Fruit fly (Drosophila melanogaster): Measurements from ENCODE around the gene Samuel.

Samuel gene

dm6 chr2L:11037583-11038517 is 28.9 kb downstream of the Samuel start (continued):
- peak; percentile 44 for TF ChIP-seq fd96Cb (tag; optimal IDR thresholded peaks at IDR 0.05)
- TF ChIP-seq oc (tag; optimal IDR thresholded peaks at IDR 0.05) = no peak
- TF ChIP-seq Awh (GFP tag; IDR thresholded peaks at IDR 0.05) = no peak; the same call in 1 of the 2 replicates
- TF ChIP-seq MESR4 (GFP tag; optimal IDR thresholded peaks at IDR 0.05) = no peak
- no peak for TF ChIP-seq pan (optimal IDR thresholded peaks at IDR 0.05)
- no peak for TF ChIP-seq pan (GFP tag; optimal IDR thresholded peaks at IDR 0.05 in 1 of 2, IDR thresholded peaks at IDR 0.05 in 1 of 2)
- no peak for TF ChIP-seq CG7271 (tag; optimal IDR thresholded peaks at IDR 0.05)
- TF ChIP-seq CG13296 (GFP tag; optimal IDR thresholded peaks at IDR 0.05) = no peak
- TF ChIP-seq Ptx1 (GFP tag; IDR thresholded peaks at IDR 0.05) = peak; percentile 72
- TF ChIP-seq lilli (GFP tag; optimal IDR thresholded peaks at IDR 0.05) = peak; percentile 43
- TF ChIP-seq schlank (tag; optimal IDR thresholded peaks at IDR 0.05) = no peak
- peak; percentile 31 for TF ChIP-seq Camta (GFP tag; optimal IDR thresholded peaks at IDR 0.05)
- no peak for TF ChIP-seq eyg (GFP tag; optimal IDR thresholded peaks at IDR 0.05)
- TF ChIP-seq Dip3 (GFP tag; optimal IDR thresholded peaks at IDR 0.05) = peak; percentile 40
- TF ChIP-seq CG10321 (GFP tag; IDR thresholded peaks at IDR 0.05) = 0 out of 2 replicates have a peak, but pooled peaks have one; percentile 22
- no peak for TF ChIP-seq HHEX (GFP tag; optimal IDR thresholded peaks at IDR 0.05)
- TF ChIP-seq stwl (tag; optimal IDR thresholded peaks at IDR 0.05) = no peak
- TF ChIP-seq pum (GFP tag; optimal IDR thresholded peaks at IDR 0.05) = peak; percentile 28
- no peak for TF ChIP-seq CG12219 (GFP tag; optimal IDR thresholded peaks at IDR 0.05)
- TF ChIP-seq CG31365 (tag; optimal IDR thresholded peaks at IDR 0.05) = no peak
- no peak for TF ChIP-seq Adf1 (GFP tag; IDR thresholded peaks at IDR 0.05)
- no peak for TF ChIP-seq lov (optimal IDR thresholded peaks at IDR 0.05)
- no peak for TF ChIP-seq lov (GFP tag; IDR thresholded peaks at IDR 0.05)
- TF ChIP-seq CG9609 (GFP tag; optimal IDR thresholded peaks at IDR 0.05) = peak; percentile 11
- no peak for TF ChIP-seq CG18764 (GFP tag; optimal IDR thresholded peaks at IDR 0.05)
- peak; percentile 43 for TF ChIP-seq CG8478 (optimal IDR thresholded peaks at IDR 0.05)
- TF ChIP-seq CG16815 (GFP tag; optimal IDR thresholded peaks at IDR 0.05) = peak; percentile 52
- 0 out of 2 replicates have a peak, but pooled peaks have one; percentile 24 for TF ChIP-seq HLH3B (GFP tag; IDR thresholded peaks at IDR 0.05)
- TF ChIP-seq CG8359 (GFP tag; optimal IDR thresholded peaks at IDR 0.05; ENCODE audit: borderline replicate concordance) = no peak
- TF ChIP-seq CG30431 (GFP tag; optimal IDR thresholded peaks at IDR 0.05) = no peak
- no peak for TF ChIP-seq Sry-δ (GFP tag; optimal IDR thresholded peaks at IDR 0.05)
- TF ChIP-seq CG4820 (GFP tag; optimal IDR thresholded peaks at IDR 0.05) = peak; percentile 5
- TF ChIP-seq gcm2 (GFP tag; optimal IDR thresholded peaks at IDR 0.05) = peak; percentile 22
- no peak for TF ChIP-seq Elba2 (GFP tag; optimal IDR thresholded peaks at IDR 0.05)
- peak; percentile 21 for TF ChIP-seq ATbp (GFP tag; optimal IDR thresholded peaks at IDR 0.05)
- no peak for TF ChIP-seq C15 (GFP tag; IDR thresholded peaks at IDR 0.05)
- 0 out of 4 replicates have a peak, but pooled peaks have one; percentile 9 for TF ChIP-seq chinmo (GFP tag; IDR thresholded peaks at IDR 0.05; ENCODE audit: partially characterized antibody)
- peak; percentile 78 for TF ChIP-seq CG12391 (tag; optimal IDR thresholded peaks at IDR 0.05)
- peak; percentile 23 for TF ChIP-seq CG17829 (tag; optimal IDR thresholded peaks at IDR 0.05)
- peak; percentile 64 for TF ChIP-seq D19A (tag; optimal IDR thresholded peaks at IDR 0.05)
- peak; percentile 50 for TF ChIP-seq org-1 (GFP tag; optimal IDR thresholded peaks at IDR 0.05)
- peak; percentile 15 for TF ChIP-seq CG33557 (GFP tag; optimal IDR thresholded peaks at IDR 0.05)
- TF ChIP-seq Side (GFP tag; optimal IDR thresholded peaks at IDR 0.05) = peak; percentile 27
- TF ChIP-seq H15 (GFP tag; IDR thresholded peaks at IDR 0.05) = peak; percentile 16; the same call in 1 of the 3 replicates
- no peak for TF ChIP-seq CG11456 (GFP tag; IDR thresholded peaks at IDR 0.05)
- no peak for TF ChIP-seq CG43689 (GFP tag; IDR thresholded peaks at IDR 0.05)
- TF ChIP-seq CG10267 (tag; optimal IDR thresholded peaks at IDR 0.05) = peak; percentile 56
- TF ChIP-seq CG13424 (tag; optimal IDR thresholded peaks at IDR 0.05) = peak; percentile 63
- no peak for TF ChIP-seq fu2 (GFP tag; optimal IDR thresholded peaks at IDR 0.05)

Data from whole organism, embryonic.